Fruit fly (Drosophila melanogaster) whole organism, embryonic: ENCODE results near the gene CG33654.

Experiments
- Abd-B ChIP-seq: fragments of 200-800 bp; sonication (Bioruptor generic); optimal IDR thresholded peaks from 2 replicates; lab custom pipeline; 2018; ENCODE audit warnings: missing biosample characterization, mild to moderate bottlenecking, missing genetic modification characterization, moderate library complexity
- BtbVII ChIP-seq: fragments of 200-800 bp; sonication (Bioruptor generic); optimal IDR thresholded peaks from 3 replicates; lab custom pipeline; 2017; ENCODE audit warnings: missing biosample characterization, mild to moderate bottlenecking, missing genetic modification characterization
- CG12236 ChIP-seq: fragments of 200-800 bp; sonication (Bioruptor generic); optimal IDR thresholded peaks from 2 replicates; lab custom pipeline; 2016; ENCODE audit warnings: missing biosample characterization, missing genetic modification characterization
- CG13894 ChIP-seq: fragments of 200-800 bp; sonication (Bioruptor generic); optimal IDR thresholded peaks from 3 replicates; lab custom pipeline; 2018; ENCODE audit warnings: missing biosample characterization, mild to moderate bottlenecking, missing genetic modification characterization, moderate library complexity
- CG14014 ChIP-seq: fragments of 200-800 bp; sonication (Bioruptor generic); IDR thresholded peaks from 2 replicates; pipeline ENCODE4 v1.3.6; 2022; ENCODE audit warnings: missing biosample characterization, missing genetic modification characterization
- CG15269 ChIP-seq: fragments of 200-800 bp; sonication (Bioruptor generic); optimal IDR thresholded peaks from 2 replicates; lab custom pipeline; 2018; ENCODE audit warnings: missing biosample characterization, mild to moderate bottlenecking, missing genetic modification characterization, moderate library complexity
- CG17328 ChIP-seq: fragments of 200-800 bp; sonication (Bioruptor generic); IDR thresholded peaks from 2 replicates; pipeline ENCODE4 v1.3.6; 2022; ENCODE audit warnings: missing biosample characterization, missing genetic modification characterization
- CG1792 ChIP-seq: fragments of 200-800 bp; sonication (Bioruptor generic); optimal IDR thresholded peaks from 2 replicates; lab custom pipeline; 2016; ENCODE audit warnings: missing biosample characterization, missing genetic modification characterization
- CG2875 ChIP-seq: fragments of 200-800 bp; sonication (Bioruptor generic); optimal IDR thresholded peaks from 2 replicates; lab custom pipeline; 2017; ENCODE audit warnings: missing biosample characterization, mild to moderate bottlenecking, missing genetic modification characterization, missing genetic modification reagents
- CG4282 ChIP-seq: fragments of 200-800 bp; sonication (Bioruptor generic); optimal IDR thresholded peaks from 2 replicates; lab custom pipeline; 2016; ENCODE audit warnings: missing biosample characterization, missing genetic modification characterization
- CG4404 ChIP-seq: fragments of 200-800 bp; sonication (Bioruptor generic); IDR thresholded peaks from 2 replicates; pipeline ENCODE4 v1.3.6; 2022; ENCODE audit warnings: missing biosample characterization, missing genetic modification characterization
- CG6854 ChIP-seq: fragments of 200-800 bp; sonication (Bioruptor generic); optimal IDR thresholded peaks from 3 replicates; lab custom pipeline; 2017; ENCODE audit warnings: missing biosample characterization, mild to moderate bottlenecking, missing genetic modification characterization
- CG7372 ChIP-seq: fragments of 200-800 bp; sonication (Bioruptor generic); IDR thresholded peaks from 2 replicates; pipeline ENCODE4 v1.3.6; 2022; ENCODE audit warnings: missing biosample characterization, missing genetic modification characterization
- CG7786 ChIP-seq: fragments of 200-800 bp; sonication (Bioruptor generic); optimal IDR thresholded peaks from 2 replicates; lab custom pipeline; 2016; ENCODE audit warnings: missing biosample characterization, missing genetic modification characterization
- CG9932 ChIP-seq: fragments of 200-800 bp; sonication (Bioruptor generic); IDR thresholded peaks from 2 replicates; pipeline ENCODE4 v1.3.6; 2022; ENCODE audit warnings: missing biosample characterization, missing genetic modification characterization
- D ChIP-seq, 2 experiments: fragments of 200-800 bp in 1 of 2; fragments of >200 bp in 1 of 2; sonication (Bioruptor generic) in 1 of 2; optimal IDR thresholded peaks; 2 replicates in 1 of 2; 3 replicates in 1 of 2; lab custom pipeline; 2017; ENCODE audit warnings: mild to moderate bottlenecking in 1 of 2, missing biosample characterization in 1 of 2, missing genetic modification characterization in 1 of 2, missing genetic modification reagents in 1 of 2
- Drgx ChIP-seq: fragments of 200-800 bp; sonication (Bioruptor generic); IDR thresholded peaks from 2 replicates; pipeline ENCODE4 v1.3.6; 2022; ENCODE audit warnings: missing biosample characterization, missing genetic modification characterization
- HLH54F ChIP-seq: fragments of 200-800 bp; sonication (Bioruptor generic); optimal IDR thresholded peaks from 3 replicates; lab custom pipeline; 2016; ENCODE audit warnings: missing biosample characterization, missing genetic modification characterization
- Lim3 ChIP-seq: fragments of 200-800 bp; sonication (Bioruptor generic); IDR thresholded peaks from 2 replicates; pipeline ENCODE4 v1.3.6; 2022; ENCODE audit warnings: missing biosample characterization, missing genetic modification characterization
- Nf-YB ChIP-seq: fragments of 200-800 bp; sonication (Bioruptor generic); optimal IDR thresholded peaks from 3 replicates; lab custom pipeline; 2019; ENCODE audit warnings: missing biosample characterization, mild to moderate bottlenecking, missing genetic modification characterization, moderate library complexity
- NfI ChIP-seq: fragments of 200-800 bp; sonication (Bioruptor generic); optimal IDR thresholded peaks from 3 replicates; lab custom pipeline; 2018; ENCODE audit warnings: missing biosample characterization, mild to moderate bottlenecking, missing genetic modification characterization, moderate library complexity
- Oaz ChIP-seq: fragments of 200-800 bp; sonication (Bioruptor generic); IDR thresholded peaks from 2 replicates; pipeline ENCODE4 v1.3.6; 2022; ENCODE audit warnings: missing biosample characterization, missing genetic modification characterization
- Optix ChIP-seq: fragments of 200-800 bp; sonication (Bioruptor generic); IDR thresholded peaks from 3 replicates; pipeline ENCODE4 v1.3.6; 2022; ENCODE audit warnings: missing biosample characterization, missing genetic modification characterization
- Ptx1 ChIP-seq: fragments of 200-800 bp; sonication (Bioruptor generic); IDR thresholded peaks from 2 replicates; pipeline ENCODE4 v1.3.6; 2022; ENCODE audit warnings: missing biosample characterization, missing genetic modification characterization
- Side ChIP-seq: fragments of 200-800 bp; sonication (Bioruptor generic); optimal IDR thresholded peaks from 2 replicates; lab custom pipeline; 2016; ENCODE audit warnings: missing biosample characterization, missing genetic modification characterization
- Taf1 ChIP-seq: fragments of 200-800 bp; sonication (Bioruptor generic); IDR thresholded peaks from 2 replicates; pipeline ENCODE4 v1.3.6; 2022; ENCODE audit warnings: missing biosample characterization, missing genetic modification characterization
- al ChIP-seq: fragments of 200-800 bp; sonication (Bioruptor generic); IDR thresholded peaks from 2 replicates; pipeline ENCODE4 v1.3.6; 2022; ENCODE audit warnings: missing biosample characterization, missing genetic modification characterization
- amos ChIP-seq: fragments of 200-800 bp; sonication (Bioruptor generic); IDR thresholded peaks from 2 replicates; pipeline ENCODE4 v1.3.6; 2022; ENCODE audit warnings: missing biosample characterization, missing genetic modification characterization; ENCODE audit not compliant: partially characterized antibody
- ato ChIP-seq: fragments of 200-800 bp; sonication (Bioruptor generic); IDR thresholded peaks from 2 replicates; pipeline ENCODE4 v1.3.6; 2022; ENCODE audit warnings: missing biosample characterization, missing genetic modification characterization; ENCODE audit not compliant: partially characterized antibody
- cad ChIP-seq: fragments of >200 bp; optimal IDR thresholded peaks from 2 replicates; lab custom pipeline; 2017; ENCODE audit warnings: missing biosample characterization, missing genetic modification characterization
- cas ChIP-seq: fragments of 200-800 bp; sonication (Bioruptor generic); IDR thresholded peaks from 2 replicates; pipeline ENCODE4 v1.3.6; 2022; ENCODE audit warnings: missing biosample characterization, missing genetic modification characterization
- disco-r ChIP-seq: fragments of 200-800 bp; sonication (Bioruptor generic); optimal IDR thresholded peaks from 2 replicates; lab custom pipeline; 2016; ENCODE audit warnings: missing biosample characterization, missing genetic modification characterization
- ems ChIP-seq: fragments of 200-800 bp; sonication (Bioruptor generic); optimal IDR thresholded peaks from 3 replicates; lab custom pipeline; 2016; ENCODE audit warnings: missing biosample characterization, missing genetic modification characterization
- gcm2 ChIP-seq: fragments of 200-800 bp; sonication (Bioruptor generic); optimal IDR thresholded peaks from 2 replicates; lab custom pipeline; 2016; ENCODE audit warnings: missing biosample characterization, missing genetic modification characterization
- gt ChIP-seq: fragments of 200-800 bp; sonication (Bioruptor generic); IDR thresholded peaks from 2 replicates; pipeline ENCODE4 v1.3.6; 2022; ENCODE audit warnings: missing biosample characterization, missing genetic modification characterization
- hth ChIP-seq: fragments of >200 bp; optimal IDR thresholded peaks from 2 replicates; lab custom pipeline; 2017; ENCODE audit warnings: inconsistent platforms
- inv ChIP-seq: fragments of 200-800 bp; sonication (Bioruptor generic); IDR thresholded peaks from 2 replicates; pipeline ENCODE4 v1.3.6; 2022; ENCODE audit warnings: missing biosample characterization, missing genetic modification characterization; ENCODE audit not compliant: partially characterized antibody
- luna ChIP-seq: fragments of 200-800 bp; sonication (Bioruptor generic); optimal IDR thresholded peaks from 2 replicates; lab custom pipeline; 2016; ENCODE audit warnings: missing biosample characterization, missing genetic modification characterization
- oc ChIP-seq: fragments of 200-800 bp; sonication (Bioruptor generic); optimal IDR thresholded peaks from 2 replicates; lab custom pipeline; 2018; ENCODE audit warnings: missing biosample characterization, mild to moderate bottlenecking, missing genetic modification characterization, moderate library complexity
- peb ChIP-seq: fragments of 200-800 bp; sonication (Bioruptor generic); IDR thresholded peaks from 2 replicates; pipeline ENCODE4 v1.3.6; 2022; ENCODE audit warnings: missing biosample characterization, missing genetic modification characterization
- pfk ChIP-seq: fragments of 200-800 bp; sonication (Bioruptor generic); optimal IDR thresholded peaks from 2 replicates; lab custom pipeline; 2018; ENCODE audit warnings: missing biosample characterization, mild to moderate bottlenecking, missing genetic modification characterization, moderate library complexity
- sc ChIP-seq, 3 experiments: fragments of >200 bp in 2 of 3; fragments of 200-800 bp in 1 of 3; sonication (Bioruptor generic) in 1 of 3; optimal IDR thresholded peaks; 2 replicates in 2 of 3; 3 replicates in 1 of 3; lab custom pipeline; 2017; ENCODE audit warnings: mild to moderate bottlenecking in 1 of 3, missing biosample characterization in 1 of 3, missing genetic modification characterization in 1 of 3, missing genetic modification reagents in 1 of 3
- scrt ChIP-seq: fragments of 200-800 bp; sonication (Bioruptor generic); optimal IDR thresholded peaks from 2 replicates; lab custom pipeline; 2018; ENCODE audit warnings: missing biosample characterization, mild to moderate bottlenecking, missing genetic modification characterization, moderate library complexity
- slou ChIP-seq: fragments of 200-800 bp; sonication (Bioruptor generic); optimal IDR thresholded peaks from 3 replicates; lab custom pipeline; 2016; ENCODE audit warnings: missing biosample characterization, missing genetic modification characterization
- sug ChIP-seq: fragments of 200-800 bp; optimal IDR thresholded peaks from 2 replicates; lab custom pipeline; 2019; ENCODE audit warnings: missing biosample characterization, mild to moderate bottlenecking, missing genetic modification characterization, moderate library complexity
- tio ChIP-seq: fragments of 200-800 bp; sonication (Bioruptor generic); optimal IDR thresholded peaks from 2 replicates; lab custom pipeline; 2017; ENCODE audit warnings: missing biosample characterization, missing genetic modification characterization, inconsistent platforms
- twi ChIP-seq: fragments of 200-800 bp; optimal IDR thresholded peaks from 2 replicates; lab custom pipeline; 2019; ENCODE audit warnings: missing biosample characterization, mild to moderate bottlenecking, missing genetic modification characterization, moderate library complexity
- vnd ChIP-seq: fragments of 200-800 bp; sonication (Bioruptor generic); IDR thresholded peaks from 3 replicates; pipeline ENCODE4 v1.3.6; 2022; ENCODE audit warnings: missing biosample characterization, missing genetic modification characterization; ENCODE audit not compliant: partially characterized antibody
- yki ChIP-seq: fragments of >200 bp; optimal IDR thresholded peaks from 3 replicates; lab custom pipeline; 2018

CG33654 gene

DNA sequence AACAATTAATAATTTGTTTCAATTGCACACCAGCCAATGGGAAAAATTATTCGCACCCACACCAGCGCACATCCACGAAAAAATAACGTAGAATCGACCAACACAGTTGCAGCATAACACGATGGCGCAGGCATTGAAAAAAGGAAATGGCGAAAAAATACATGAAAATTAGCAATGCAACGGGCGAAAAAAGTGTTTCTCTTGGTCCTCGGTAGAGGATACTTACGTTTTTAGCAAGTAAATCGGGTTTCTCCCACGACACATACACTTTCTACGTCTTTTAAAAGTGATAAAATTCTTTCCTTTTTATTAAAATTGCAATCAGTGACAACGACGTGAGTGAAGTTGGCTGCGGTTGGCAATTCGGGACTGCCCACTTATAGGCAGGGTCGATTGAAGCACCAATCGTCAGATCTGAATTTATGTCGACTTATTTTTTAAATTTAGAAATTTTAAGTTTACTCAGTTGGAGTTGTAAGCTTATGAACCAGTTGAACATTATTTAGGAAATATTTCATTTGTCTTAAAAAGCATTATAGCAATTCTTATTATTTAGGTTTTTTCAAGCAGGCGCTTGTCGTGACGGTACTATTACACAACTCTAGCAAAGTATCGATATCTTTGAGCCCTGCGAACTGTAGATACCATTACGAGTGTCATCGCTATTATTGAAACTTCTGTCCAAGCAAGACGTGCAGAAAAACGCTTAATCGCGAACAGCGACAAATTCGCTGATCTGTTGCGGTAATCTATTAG lies 5.5 kb downstream of the CG33654 start, which contains the start of the genes Kap-alpha3 and Son (continued):
- peak; percentile 85 for TF ChIP-seq CG1792 (GFP tag; lab: Kevin White, UChicago)
- TF ChIP-seq CG7786 = peak; percentile 90
- TF ChIP-seq CG7372 = peak; percentile 88
- peak; percentile 74 for TF ChIP-seq Oaz (GFP tag; lab: Robert Waterston, UW)
- TF ChIP-seq slou (GFP tag; lab: Kevin White, UChicago) = peak; percentile 84
- peak; percentile 92 for TF ChIP-seq Side (GFP tag; lab: Kevin White, UChicago)
- no peak for TF ChIP-seq yki (lab: Kevin White, UChicago)
- TF ChIP-seq luna (GFP tag; lab: Kevin White, UChicago) = peak; percentile 63
- no peak for TF ChIP-seq sc (optimal IDR thresholded peaks at IDR 0.05; lab: Kevin White, UChicago)
- peak; percentile 85 for TF ChIP-seq sc (GFP tag; optimal IDR thresholded peaks at IDR 0.05; lab: Kevin White, UChicago)
- TF ChIP-seq Nf-YB (GFP tag; lab: Kevin White, UChicago) = peak; percentile 78
- peak; percentile 86 for TF ChIP-seq CG14014 (GFP tag; lab: Robert Waterston, UW)
- TF ChIP-seq scrt (GFP tag; lab: Kevin White, UChicago) = peak; percentile 85
- no peak for TF ChIP-seq D (optimal IDR thresholded peaks at IDR 0.05; lab: Kevin White, UChicago)
- TF ChIP-seq D (GFP tag; optimal IDR thresholded peaks at IDR 0.05; lab: Kevin White, UChicago) = peak; percentile 89
- peak; percentile 70; the same call in 1 of the 2 replicates for TF ChIP-seq cas (GFP tag; lab: Robert Waterston, UW)
- peak; percentile 60; the same call in 1 of the 2 replicates for TF ChIP-seq Taf1 (GFP tag; lab: Robert Waterston, UW)
- TF ChIP-seq CG17328 (GFP tag; lab: Robert Waterston, UW) = peak; percentile 89
- TF ChIP-seq Ptx1 (GFP tag; lab: Robert Waterston, UW) = peak; percentile 90
- peak; percentile 93 for TF ChIP-seq ems (GFP tag; lab: Kevin White, UChicago)
- TF ChIP-seq Optix (GFP tag; lab: Robert Waterston, UW) = peak; percentile 86
- TF ChIP-seq amos (GFP tag; lab: Robert Waterston, UW) = peak; percentile 80
- no peak for TF ChIP-seq cad
- TF ChIP-seq peb (GFP tag; lab: Robert Waterston, UW) = peak; percentile 67; the same call in 1 of the 2 replicates
- TF ChIP-seq CG4404 (GFP tag; lab: Robert Waterston, UW) = peak; percentile 89
- peak; percentile 86 for TF ChIP-seq CG2875 (GFP tag; lab: Kevin White, UChicago)
- peak; percentile 90 for TF ChIP-seq Abd-B (GFP tag; lab: Kevin White, UChicago)
- peak; percentile 82 for TF ChIP-seq gt (GFP tag; lab: Robert Waterston, UW)
- peak; percentile 76 for TF ChIP-seq vnd (GFP tag; lab: Robert Waterston, UW)
- peak; percentile 95 for TF ChIP-seq sug (tag; lab: Kevin White, UChicago)
- 0 out of 2 replicates have a peak, but pooled peaks have one; percentile 11 for TF ChIP-seq Lim3 (GFP tag; lab: Robert Waterston, UW)
- TF ChIP-seq tio (GFP tag; lab: Kevin White, UChicago) = peak; percentile 90
- TF ChIP-seq CG9932 (GFP tag; lab: Robert Waterston, UW) = peak; percentile 93
- peak; percentile 73 for TF ChIP-seq oc
- peak; percentile 91 for TF ChIP-seq CG13894 (tag; lab: Kevin White, UChicago)
- TF ChIP-seq HLH54F (GFP tag; lab: Kevin White, UChicago) = peak; percentile 94
- peak; percentile 90 for TF ChIP-seq twi (tag; lab: Kevin White, UChicago)
- peak; percentile 87 for TF ChIP-seq CG4282 (GFP tag; lab: Kevin White, UChicago)
- TF ChIP-seq CG6854 (GFP tag; lab: Kevin White, UChicago) = peak; percentile 90
- peak; percentile 97 for TF ChIP-seq NfI (GFP tag; lab: Kevin White, UChicago)
- TF ChIP-seq CG12236 (GFP tag; lab: Kevin White, UChicago) = peak; percentile 86
- TF ChIP-seq ato (GFP tag; lab: Robert Waterston, UW) = no peak
- peak; percentile 88 for TF ChIP-seq al
- peak; percentile 84 for TF ChIP-seq pfk
- no peak for TF ChIP-seq hth (lab: Kevin White, UChicago)
- TF ChIP-seq gcm2 (GFP tag; lab: Kevin White, UChicago) = peak; percentile 86
- peak; percentile 87 for TF ChIP-seq disco-r (GFP tag; lab: Kevin White, UChicago)
- peak; percentile 89 for TF ChIP-seq CG15269
- TF ChIP-seq Drgx (GFP tag; lab: Robert Waterston, UW) = peak; percentile 47; the same call in 1 of the 2 replicates
- TF ChIP-seq BtbVII = peak; percentile 92
- peak; percentile 87 for TF ChIP-seq inv (GFP tag; lab: Robert Waterston, UW)
